Fruit fly (Drosophila melanogaster): ENCODE results near the gene CG33995.

The CG33995 gene

dm6 chr2L:5060952-5061478, 17.9 kb downstream of the CG33995 start (continued):
- TF ChIP-seq dpn (GFP tag; optimal IDR thresholded peaks at IDR 0.05) (peak; percentile 55 to 75), CG1792 (GFP tag; optimal IDR thresholded peaks at IDR 0.05) (peak; percentile 56), CG11696 (GFP tag; IDR thresholded peaks at IDR 0.05) (peak; percentile 32; the same call in 1 of the 2 replicates), CG10366 (GFP tag; IDR thresholded peaks at IDR 0.05) (peak; percentile 51), Lim3 (GFP tag; IDR thresholded peaks at IDR 0.05) (no peak), pnt (GFP tag; optimal IDR thresholded peaks at IDR 0.05) (peak; percentile 60), CG4360 (GFP tag; IDR thresholded peaks at IDR 0.05) (peak; percentile 33; the same call in 1 of the 2 replicates), Hmx (GFP tag; optimal IDR thresholded peaks at IDR 0.05) (peak; percentile 57), HLH3B (GFP tag; IDR thresholded peaks at IDR 0.05) (peak; percentile 82), CG10979 (tag; optimal IDR thresholded peaks at IDR 0.05) (peak; percentile 66), hb (GFP tag; IDR thresholded peaks at IDR 0.05; ENCODE audit: partially characterized antibody) (no peak), gcm (GFP tag; optimal IDR thresholded peaks at IDR 0.05) (peak; percentile 34), cas (GFP tag; IDR thresholded peaks at IDR 0.05) (no peak), pho (GFP tag; optimal IDR thresholded peaks at IDR 0.05) (peak; percentile 20), CG16863 (GFP tag; optimal IDR thresholded peaks at IDR 0.05) (no peak), Dek (tag; optimal IDR thresholded peaks at IDR 0.05) (peak; percentile 56), CG9817 (tag; optimal IDR thresholded peaks at IDR 0.05) (peak; percentile 48), slbo (GFP tag; IDR thresholded peaks at IDR 0.05) (peak; percentile 78), Hand (GFP tag; optimal IDR thresholded peaks at IDR 0.05) (peak; percentile 45), Meics (GFP tag; optimal IDR thresholded peaks at IDR 0.05) (peak; percentile 74), zfh2 (GFP tag; optimal IDR thresholded peaks at IDR 0.05) (peak; percentile 59), CG12744 (GFP tag; optimal IDR thresholded peaks at IDR 0.05) (peak; percentile 41), CG9215 (GFP tag; IDR thresholded peaks at IDR 0.05) (no peak), CG8388 (GFP tag; optimal IDR thresholded peaks at IDR 0.05) (peak; percentile 52), mirr (GFP tag; optimal IDR thresholded peaks at IDR 0.05) (peak; percentile 69), dimm (GFP tag; IDR thresholded peaks at IDR 0.05) (peak; percentile 55), en (GFP tag; optimal IDR thresholded peaks at IDR 0.05) (peak; percentile 69), Ptx1 (GFP tag; IDR thresholded peaks at IDR 0.05) (peak; percentile 73), CG17829 (tag; optimal IDR thresholded peaks at IDR 0.05) (peak; percentile 30), CG4820 (GFP tag; optimal IDR thresholded peaks at IDR 0.05) (peak; percentile 15), CG6272 (GFP tag; IDR thresholded peaks at IDR 0.05) (no peak), CG16813 (GFP tag; IDR thresholded peaks at IDR 0.05; ENCODE audit: partially characterized antibody) (no peak), CG18599 (GFP tag; optimal IDR thresholded peaks at IDR 0.05) (peak; percentile 88), GATAe (GFP tag; conservative IDR thresholded peaks at IDR 0.05) (no peak; the same call in 1 of the 2 replicates), Awh (GFP tag; IDR thresholded peaks at IDR 0.05) (peak; percentile 73), CG12942 (GFP tag; optimal IDR thresholded peaks at IDR 0.05) (peak; percentile 33), Fer3 (tag; optimal IDR thresholded peaks at IDR 0.05) (peak; percentile 67), Antp (GFP tag; optimal IDR thresholded peaks at IDR 0.05) (peak; percentile 68), CrebB (tag; optimal IDR thresholded peaks at IDR 0.05) (peak; percentile 58), CG4328 (GFP tag; optimal IDR thresholded peaks at IDR 0.05) (peak; percentile 46), Myb (GFP tag; optimal IDR thresholded peaks at IDR 0.05) (peak; percentile 44), sna (GFP tag; IDR thresholded peaks at IDR 0.05; ENCODE audit: partially characterized antibody) (no peak), Opbp (GFP tag; IDR thresholded peaks at IDR 0.05; ENCODE audit: partially characterized antibody) (no peak), CG3838 (GFP tag; optimal IDR thresholded peaks at IDR 0.05) (peak; percentile 9), CG9437 (GFP tag; optimal IDR thresholded peaks at IDR 0.05) (peak; percentile 49), gsb (GFP tag; IDR thresholded peaks at IDR 0.05) (peak; percentile 49), CG7786 (GFP tag; optimal IDR thresholded peaks at IDR 0.05) (peak; percentile 51), shn (GFP tag; optimal IDR thresholded peaks at IDR 0.05) (peak; percentile 5), CG32772 (GFP tag; IDR thresholded peaks at IDR 0.05) (no peak), ssp (GFP tag; IDR thresholded peaks at IDR 0.05) (peak; percentile 36; the same call in 1 of the 2 replicates), CG2202 (tag; optimal IDR thresholded peaks at IDR 0.05) (no peak)

Data from whole organism, embryonic.